Worm (Caenorhabditis elegans): ENCODE measurements around the gene F31F4.17.

ce11 chrV:664337-664847 lies 4.3 kb upstream of the F31F4.17 start, which contains the start of the genes F31F4.11 and srh-266:
- TF ChIP-seq him-1 (tag; optimal IDR thresholded peaks at IDR 0.05) (no peak), W03F9.2 (tag; optimal IDR thresholded peaks at IDR 0.05) (no peak), dao-5 (tag; optimal IDR thresholded peaks at IDR 0.05) (no peak)

All from whole organism, L4/young adult.